Worm (Caenorhabditis elegans) whole organism, mixed stage, embryonic: ENCODE measurements around the gene cyp-34A9.

Experiments used
- blmp-1 ChIP-seq: fragments of 150-350 bp; optimal IDR thresholded peaks from 2 replicates; lab custom pipeline; 2014; ENCODE audit warnings: missing biosample characterization, missing genetic modification characterization
- lin-32 ChIP-seq: fragments of 200-800 bp; sonication (Bioruptor generic); optimal IDR thresholded peaks from 2 replicates; lab custom pipeline; 2018; ENCODE audit warnings: mild to moderate bottlenecking, missing genetic modification characterization, missing compliant biosample characterization
- lsy-2 ChIP-seq: fragments of 150-350 bp; optimal IDR thresholded peaks from 2 replicates; lab custom pipeline; 2014; ENCODE audit warnings: missing biosample characterization, missing genetic modification characterization
- mep-1 ChIP-seq: fragments of 150-350 bp; optimal IDR thresholded peaks from 2 replicates; lab custom pipeline; 2017; ENCODE audit warnings: missing biosample characterization, missing genetic modification reagents, missing genetic modification characterization, inconsistent platforms
- nhr-12 ChIP-seq: fragments of 150-350 bp; optimal IDR thresholded peaks from 2 replicates; lab custom pipeline; 2014; ENCODE audit warnings: missing biosample characterization, missing genetic modification characterization
- nhr-237 ChIP-seq: fragments of 150-350 bp; optimal IDR thresholded peaks from 2 replicates; lab custom pipeline; 2014; ENCODE audit warnings: missing biosample characterization, missing genetic modification characterization
- nhr-76 ChIP-seq: sonication (generic microtip); optimal IDR thresholded peaks from 2 replicates; lab custom pipeline; 2017; ENCODE audit warnings: missing biosample characterization, missing genetic modification characterization
- pha-4 ChIP-seq: fragments of 150-350 bp; optimal IDR thresholded peaks from 2 replicates; lab custom pipeline; 2018; ENCODE audit warnings: missing biosample characterization, missing genetic modification reagents, missing genetic modification characterization
- snpc-4 ChIP-seq: fragments of 150-350 bp; optimal IDR thresholded peaks from 2 replicates; lab custom pipeline; 2014; ENCODE audit warnings: missing biosample characterization, missing genetic modification characterization

- TF ChIP-seq snpc-4 (tag; lab: Kevin White, UChicago): no peak
- no peak for TF ChIP-seq nhr-76 (tag; lab: Kevin White, UChicago)
- no peak for TF ChIP-seq nhr-237 (tag; lab: Kevin White, UChicago)
- TF ChIP-seq lin-32: no peak
- TF ChIP-seq mep-1 (tag; lab: Kevin White, UChicago): no peak
- TF ChIP-seq blmp-1: no peak
- no peak for TF ChIP-seq lsy-2 (tag; lab: Kevin White, UChicago)
- no peak for TF ChIP-seq pha-4 (tag; lab: Kevin White, UChicago)
- TF ChIP-seq nhr-12 (tag; lab: Kevin White, UChicago): no peak
These were observed 22.0 kb upstream of the cyp-34A9 start for ce11 chrV:3992334-3992733.
